Fruit fly (Drosophila melanogaster): Measurements from ENCODE around the gene CG14187.

CG14187 gene

DNA sequence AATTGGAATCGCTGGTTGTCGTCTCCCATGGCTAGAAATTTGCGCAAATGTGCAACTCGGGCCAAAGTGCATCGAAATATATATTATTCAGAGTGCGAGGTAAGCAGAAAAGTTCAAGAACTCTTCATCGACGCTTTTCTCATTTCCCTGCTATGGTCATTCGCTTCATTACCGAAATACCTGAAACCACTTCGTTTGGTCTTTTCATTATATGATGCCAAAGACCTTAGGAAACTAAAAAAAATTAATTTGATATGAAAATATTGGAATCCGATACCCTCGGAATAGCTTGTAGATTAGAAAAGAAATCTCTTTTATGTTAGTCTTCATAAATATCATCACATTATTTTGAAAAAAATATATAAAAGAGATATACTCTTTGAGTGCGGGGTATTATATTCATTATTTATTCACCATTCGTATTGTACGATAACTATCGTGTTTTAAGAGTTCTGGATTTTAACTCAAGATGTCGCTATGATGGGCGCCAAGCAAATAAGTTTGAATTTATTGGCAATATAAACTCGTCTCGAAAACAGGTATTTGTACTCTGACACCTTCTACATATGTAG, at the start of gene CG14187 (continued):
- TF ChIP-seq CG13287 (GFP tag; IDR thresholded peaks at IDR 0.05; ENCODE audit: partially characterized antibody) (peak; percentile 75), E2f2 (GFP tag; IDR thresholded peaks at IDR 0.05) (peak; percentile 87), prd (optimal IDR thresholded peaks at IDR 0.05) (no peak), prd (GFP tag; IDR thresholded peaks at IDR 0.05) (peak; percentile 58; the same call in 2 of the 3 replicates), pb (GFP tag; optimal IDR thresholded peaks at IDR 0.05) (no peak), Hand (GFP tag; optimal IDR thresholded peaks at IDR 0.05) (no peak)

- TF ChIP-seq CG32532 (GFP tag; IDR thresholded peaks at IDR 0.05) (peak; percentile 39; the same call in 1 of the 2 replicates), CG13287 (GFP tag; IDR thresholded peaks at IDR 0.05; ENCODE audit: partially characterized antibody) (no peak), jigr1 (GFP tag; IDR thresholded peaks at IDR 0.05) (no peak), CoRest (tag; optimal IDR thresholded peaks at IDR 0.05) (peak; percentile 78), CG7963 (GFP tag; IDR thresholded peaks at IDR 0.05; ENCODE audit: partially characterized antibody) (no peak), CG6813 (GFP tag; optimal IDR thresholded peaks at IDR 0.05) (peak; percentile 9), crc (GFP tag; optimal IDR thresholded peaks at IDR 0.05) (peak; percentile 6), sens (GFP tag) (peak; percentile 95), CHES-1-like (GFP tag; optimal IDR thresholded peaks at IDR 0.05) (peak; percentile 37), jumu (GFP tag; optimal IDR thresholded peaks at IDR 0.05) (no peak), tap (tag; optimal IDR thresholded peaks at IDR 0.05) (no peak), Abd-B (GFP tag; optimal IDR thresholded peaks at IDR 0.05) (peak; percentile 40), al (GFP tag; IDR thresholded peaks at IDR 0.05) (peak; percentile 43), Xbp1 (GFP tag; optimal IDR thresholded peaks at IDR 0.05) (peak; percentile 52), Oaz (GFP tag; IDR thresholded peaks at IDR 0.05) (no peak), CG32772 (GFP tag; IDR thresholded peaks at IDR 0.05) (0 out of 2 replicates have a peak, but pooled peaks have one; percentile 31), gce (GFP tag; IDR thresholded peaks at IDR 0.05) (peak; percentile 11; the same call in 1 of the 3 replicates), unpg (GFP tag; optimal IDR thresholded peaks at IDR 0.05) (no peak), run (tag; optimal IDR thresholded peaks at IDR 0.05) (peak; percentile 6), HmgZ (tag; optimal IDR thresholded peaks at IDR 0.05) (peak; percentile 64), Side (GFP tag; optimal IDR thresholded peaks at IDR 0.05) (peak; percentile 3), schlank (tag; optimal IDR thresholded peaks at IDR 0.05) (peak; percentile 56), seq (GFP tag; IDR thresholded peaks at IDR 0.05) (peak; percentile 61), ems (GFP tag; optimal IDR thresholded peaks at IDR 0.05) (peak; percentile 49), sqz (GFP tag; optimal IDR thresholded peaks at IDR 0.05) (no peak), exex (tag; optimal IDR thresholded peaks at IDR 0.05) (peak; percentile 54), mirr (GFP tag; optimal IDR thresholded peaks at IDR 0.05) (peak; percentile 22), Dbx (GFP tag; IDR thresholded peaks at IDR 0.05) (0 out of 3 replicates have a peak, but pooled peaks have one; percentile 8), CG11456 (GFP tag; IDR thresholded peaks at IDR 0.05) (0 out of 3 replicates have a peak, but pooled peaks have one; percentile 54), Deaf1 (tag; optimal IDR thresholded peaks at IDR 0.05) (no peak), chif (GFP tag; optimal IDR thresholded peaks at IDR 0.05) (peak in 1 of 2 experiments; percentile 45), Usf (GFP tag; optimal IDR thresholded peaks at IDR 0.05) (peak; percentile 23), Xrp1 (GFP tag; IDR thresholded peaks at IDR 0.05) (peak; percentile 35; the same call in 1 of the 2 replicates), NfI (GFP tag; optimal IDR thresholded peaks at IDR 0.05) (peak; percentile 53), CrebB (tag; optimal IDR thresholded peaks at IDR 0.05) (peak; percentile 34), CG7786 (GFP tag; optimal IDR thresholded peaks at IDR 0.05) (peak; percentile 47), Hand (GFP tag; optimal IDR thresholded peaks at IDR 0.05) (peak; percentile 37), HLH3B (GFP tag; IDR thresholded peaks at IDR 0.05) (peak; percentile 6; the same call in 1 of the 2 replicates), Dad (GFP tag; optimal IDR thresholded peaks at IDR 0.05) (peak; percentile 14), CG14667 (GFP tag; IDR thresholded peaks at IDR 0.05) (0 out of 2 replicates have a peak, but pooled peaks have one; percentile 9), Fer2 (tag; optimal IDR thresholded peaks at IDR 0.05) (peak; percentile 29), CG32767 (GFP tag; IDR thresholded peaks at IDR 0.05) (peak; percentile 39; the same call in 1 of the 2 replicates), CG30403 (GFP tag; optimal IDR thresholded peaks at IDR 0.05) (no peak)
Observed at dm6 chr3L:20140589-20141207, 28.1 kb upstream of the CG14187 start, which contains the start of gene CG7328. CG7328 (minus strand) TSS chr3L:20140607.

All from whole organism, embryonic.